Worm (Caenorhabditis elegans): ENCODE results near the gene let-19.

The let-19 gene

DNA sequence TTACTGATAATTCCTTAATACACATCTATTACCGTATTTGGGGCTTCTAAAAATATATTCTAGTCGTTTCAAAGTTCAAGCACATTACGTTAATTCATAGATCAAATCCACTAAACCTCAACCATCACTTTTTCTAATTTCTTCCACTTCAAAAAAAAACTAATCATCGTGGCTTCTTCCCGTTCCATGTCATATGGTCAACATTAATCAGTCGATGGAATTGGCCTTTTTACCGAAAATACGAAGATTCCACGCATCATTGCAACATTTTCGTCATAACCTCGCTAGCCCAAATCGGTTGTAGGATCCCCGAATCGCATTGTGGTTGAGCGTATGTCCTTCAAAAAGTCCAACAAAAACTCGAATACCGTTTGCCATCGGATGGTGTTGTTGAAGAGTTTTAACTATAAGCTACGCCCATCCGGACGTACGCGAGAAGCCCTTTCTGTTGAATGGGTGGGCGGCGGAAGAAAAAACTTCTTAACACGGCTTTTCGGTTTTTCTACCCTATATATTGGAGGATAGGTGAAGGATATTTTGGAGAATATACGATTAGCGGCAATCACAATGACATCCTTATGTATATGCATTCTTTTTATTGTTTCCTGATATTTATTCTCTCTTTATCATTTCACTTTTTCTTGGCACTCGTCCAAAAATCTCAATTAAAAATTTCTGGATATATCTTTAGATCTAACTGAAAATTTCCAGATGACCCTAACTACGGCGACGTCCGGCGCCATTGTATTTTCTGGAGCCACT, 38.3 kb upstream of the let-19 start, which contains the start of gene rol-6:
Gene rol-6 (plus strand): TSS at position 712 of the 762 bp plus-strand sequence.
- TF ChIP-seq hlh-11 (tag; optimal IDR thresholded peaks at IDR 0.05) (peak; percentile 17), aha-1 (tag) (peak; percentile 85), nhr-41 (GFP tag; IDR thresholded peaks at IDR 0.05) (no peak), nhr-28 (tag; optimal IDR thresholded peaks at IDR 0.05) (peak; percentile 30)

DNA sequence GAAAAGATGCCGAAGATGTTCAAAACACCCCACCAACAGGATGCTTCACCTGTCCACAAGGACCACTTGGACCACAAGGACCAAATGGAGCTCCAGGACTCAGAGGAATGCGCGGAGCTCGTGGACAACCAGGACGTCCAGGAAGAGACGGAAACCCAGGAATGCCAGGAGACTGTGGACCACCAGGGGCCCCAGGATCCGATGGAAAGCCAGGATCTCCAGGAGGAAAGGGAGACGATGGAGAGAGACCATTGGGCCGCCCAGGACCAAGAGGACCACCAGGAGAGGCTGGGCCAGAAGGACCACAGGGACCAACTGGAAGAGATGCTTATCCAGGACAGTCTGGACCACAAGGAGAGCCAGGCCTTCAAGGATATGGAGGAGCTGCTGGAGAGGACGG, 37.1 kb upstream of the let-19 start:
- TF ChIP-seq duxl-1 (tag; optimal IDR thresholded peaks at IDR 0.05; ENCODE audit: poor library complexity) (no peak), nhr-48 (tag; optimal IDR thresholded peaks at IDR 0.05) (no peak), gei-8 (GFP tag; optimal IDR thresholded peaks at IDR 0.05) (no peak), egl-43 (GFP tag; IDR thresholded peaks at IDR 0.05) (no peak), spr-1 (tag; optimal IDR thresholded peaks at IDR 0.05) (no peak), saeg-2 (GFP tag; IDR thresholded peaks at IDR 0.05) (no peak), tag-97 (GFP tag; IDR thresholded peaks at IDR 0.05) (no peak), F26F4.8 (GFP tag; conservative IDR thresholded peaks at IDR 0.05) (0 out of 2 replicates have a peak, but pooled peaks have one; percentile 29), set-16 (GFP tag; IDR thresholded peaks at IDR 0.05) (peak; percentile 91), Y75B8A.6 (GFP tag; IDR thresholded peaks at IDR 0.05) (no peak), unc-39 (tag; optimal IDR thresholded peaks at IDR 0.05) (no peak), nhr-42 (GFP tag; IDR thresholded peaks at IDR 0.05) (0 out of 2 replicates have a peak, but pooled peaks have one; percentile 7), hmg-1.1 (GFP tag; IDR thresholded peaks at IDR 0.05) (no peak), dmd-6 (GFP tag; IDR thresholded peaks at IDR 0.05) (no peak), pha-4 (GFP tag; IDR thresholded peaks at IDR 0.05) (no peak), pha-4 (tag; optimal IDR thresholded peaks at IDR 0.05) (no peak), ztf-7 (tag; optimal IDR thresholded peaks at IDR 0.05) (no peak), rbr-2 (tag; optimal IDR thresholded peaks at IDR 0.05) (no peak)

DNA sequence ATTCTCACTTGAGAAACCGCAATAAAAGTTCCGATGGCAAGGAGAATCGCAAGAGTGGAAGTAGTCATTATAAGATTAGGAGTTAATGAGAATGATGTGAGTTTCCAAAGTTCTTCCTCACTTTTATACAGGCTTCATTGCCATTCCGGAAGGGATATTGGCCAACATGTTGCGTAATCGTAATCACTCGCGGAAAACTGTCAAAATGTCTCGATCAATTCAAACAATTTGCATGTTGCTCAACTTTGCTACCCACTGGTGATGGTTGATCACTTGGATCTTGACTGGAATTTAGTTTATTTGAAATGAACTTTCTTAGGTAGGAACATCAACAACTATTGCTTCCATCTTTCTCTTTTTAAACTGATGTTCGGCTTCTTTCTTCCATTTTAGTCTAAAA, 33.3 kb upstream of the let-19 start, which contains the start of gene idpb-4:
Gene idpb-4 (minus strand): TSS at position 101 of the 400 bp plus-strand sequence.
- TF ChIP-seq lin-38 (GFP tag; IDR thresholded peaks at IDR 0.05) (no peak), T20F7.1 (GFP tag; optimal IDR thresholded peaks at IDR 0.05) (no peak), php-3 (GFP tag; IDR thresholded peaks at IDR 0.05) (no peak), pqm-1 (tag; optimal IDR thresholded peaks at IDR 0.05) (no peak), mxl-2 (GFP tag; conservative IDR thresholded peaks at IDR 0.05) (no peak), unc-39 (tag; optimal IDR thresholded peaks at IDR 0.05) (no peak), nhr-42 (GFP tag; IDR thresholded peaks at IDR 0.05) (no peak), zag-1 (tag; optimal IDR thresholded peaks at IDR 0.05) (no peak), ztf-11 (tag; optimal IDR thresholded peaks at IDR 0.05) (no peak), ctbp-1 (GFP tag; IDR thresholded peaks at IDR 0.05) (no peak), nhr-76 (tag; optimal IDR thresholded peaks at IDR 0.05) (no peak)

- TF ChIP-seq dve-1 (tag; optimal IDR thresholded peaks at IDR 0.05; ENCODE audit: insufficient read depth), result peak; percentile 49
- peak; percentile 20 for TF ChIP-seq hlh-11 (tag; optimal IDR thresholded peaks at IDR 0.05)
- no peak for TF ChIP-seq lin-38 (GFP tag; IDR thresholded peaks at IDR 0.05)
- no peak for TF ChIP-seq daf-16 (GFP tag; optimal IDR thresholded peaks at IDR 0.05)
- TF ChIP-seq daf-16 (tag; optimal IDR thresholded peaks at IDR 0.05), result peak; percentile 92
Observed at ce11 chrII:8738244-8738643, 32.5 kb upstream of the let-19 start.

DNA sequence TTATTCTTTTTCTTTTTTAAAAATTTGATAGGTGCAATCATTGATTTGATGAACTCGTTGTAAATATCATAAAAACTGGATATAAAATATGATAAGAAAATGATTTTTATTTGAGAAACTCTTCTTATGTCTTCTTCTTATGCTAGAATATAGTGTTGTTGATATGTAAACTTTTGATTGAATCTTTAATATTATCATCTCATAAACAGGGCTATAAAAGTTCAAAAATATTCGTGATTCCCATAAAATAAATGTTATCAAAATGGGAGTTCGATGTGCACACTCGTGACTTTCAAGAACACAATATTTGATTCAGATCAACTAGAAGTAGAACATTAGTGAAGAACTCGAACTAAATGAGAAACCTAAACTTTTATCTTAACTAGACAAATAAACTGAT, 31.8 kb upstream of the let-19 start:
- no peak for TF ChIP-seq daf-8 (GFP tag; IDR thresholded peaks at IDR 0.05)
- peak; percentile 23 for TF ChIP-seq nhr-10 (tag; optimal IDR thresholded peaks at IDR 0.05)
- no peak for TF ChIP-seq lsy-2 (tag; optimal IDR thresholded peaks at IDR 0.05)
- peak; percentile 64 for TF ChIP-seq nhr-48 (tag; optimal IDR thresholded peaks at IDR 0.05)
- TF ChIP-seq hlh-11 (tag; optimal IDR thresholded peaks at IDR 0.05), result peak; percentile 53
- TF ChIP-seq daf-16 (GFP tag; optimal IDR thresholded peaks at IDR 0.05), result no peak
- TF ChIP-seq daf-16 (tag; optimal IDR thresholded peaks at IDR 0.05), result peak; percentile 99
- peak; percentile 82 for TF ChIP-seq nhr-77 (tag; optimal IDR thresholded peaks at IDR 0.05)
- TF ChIP-seq mdl-1 (tag; optimal IDR thresholded peaks at IDR 0.05), result peak in 1 of 2 experiments; percentile 34
- TF ChIP-seq pqm-1 (tag; optimal IDR thresholded peaks at IDR 0.05), result peak; percentile 25
- TF ChIP-seq hlh-30 (tag; optimal IDR thresholded peaks at IDR 0.05; ENCODE audit: insufficient read depth), result peak; percentile 11
- peak; percentile 57 for TF ChIP-seq dmd-6 (GFP tag; IDR thresholded peaks at IDR 0.05)
- TF ChIP-seq nhr-28 (tag; optimal IDR thresholded peaks at IDR 0.05), result peak; percentile 66
- TF ChIP-seq nhr-102 (tag; optimal IDR thresholded peaks at IDR 0.05), result peak; percentile 22
- peak; percentile 98 for TF ChIP-seq php-3 (GFP tag; IDR thresholded peaks at IDR 0.05)
- peak; percentile 92 for TF ChIP-seq dve-1 (tag; optimal IDR thresholded peaks at IDR 0.05; ENCODE audit: insufficient read depth)
- TF ChIP-seq skn-1 (tag; optimal IDR thresholded peaks at IDR 0.05), result no peak
- TF ChIP-seq daf-19 (GFP tag; conservative IDR thresholded peaks at IDR 0.05), result no peak

Data from whole organism, L4 larva.